Worm (Caenorhabditis elegans): Measurements from ENCODE around the gene C25F6.8.
A peak's percentile ranks its signal among the peaks of the same experiment; 100 is the strongest.

The C25F6.8 gene

ce11 chrX:5476357-5476756 lies 28.3 kb downstream of the C25F6.8 start:
- TF ChIP-seq lsy-2 (tag; optimal IDR thresholded peaks at IDR 0.05), result no peak
- no peak for TF ChIP-seq cnd-1 (tag; optimal IDR thresholded peaks at IDR 0.05)
- no peak for TF ChIP-seq elt-1 (tag; optimal IDR thresholded peaks at IDR 0.05; ENCODE audit: borderline replicate concordance, insufficient read depth)
- TF ChIP-seq nhr-237 (tag; optimal IDR thresholded peaks at IDR 0.05), result no peak
- TF ChIP-seq ceh-39 (tag; optimal IDR thresholded peaks at IDR 0.05), result no peak
- no peak for TF ChIP-seq hlh-1 (tag; optimal IDR thresholded peaks at IDR 0.05)
- TF ChIP-seq mls-2 (tag; optimal IDR thresholded peaks at IDR 0.05), result no peak
- TF ChIP-seq nhr-12 (tag; optimal IDR thresholded peaks at IDR 0.05), result no peak
- TF ChIP-seq tbx-8 (GFP tag; optimal IDR thresholded peaks at IDR 0.05), result no peak
- no peak for TF ChIP-seq ceh-43 (GFP tag; optimal IDR thresholded peaks at IDR 0.05)
- TF ChIP-seq unc-39 (tag; optimal IDR thresholded peaks at IDR 0.05), result no peak
- TF ChIP-seq mab-5 (tag; optimal IDR thresholded peaks at IDR 0.05), result no peak

- TF ChIP-seq nhr-2 (tag; optimal IDR thresholded peaks at IDR 0.05), result no peak
These were observed 29.6 kb downstream of the C25F6.8 start for ce11 chrX:5477597-5477996.

- TF ChIP-seq drap-1 (GFP tag; optimal IDR thresholded peaks at IDR 0.05), result no peak
- no peak for TF ChIP-seq flh-1 (GFP tag; optimal IDR thresholded peaks at IDR 0.05)
- no peak for TF ChIP-seq zip-8 (tag; optimal IDR thresholded peaks at IDR 0.05)
- TF ChIP-seq bed-3 (GFP tag; optimal IDR thresholded peaks at IDR 0.05), result no peak
- no peak for TF ChIP-seq lin-32 (GFP tag; optimal IDR thresholded peaks at IDR 0.05)
- TF ChIP-seq M03D4.4 (tag; optimal IDR thresholded peaks at IDR 0.05), result no peak
- no peak for TF ChIP-seq ham-2 (GFP tag; optimal IDR thresholded peaks at IDR 0.05)
- no peak for TF ChIP-seq tbx-8 (GFP tag; optimal IDR thresholded peaks at IDR 0.05)
- TF ChIP-seq elt-1 (tag; optimal IDR thresholded peaks at IDR 0.05; ENCODE audit: borderline replicate concordance, insufficient read depth), result peak; percentile 39
These were observed 30.8 kb downstream of the C25F6.8 start for ce11 chrX:5478875-5479274.

ce11 chrX:5479300-5479811 lies 31.3 kb downstream of the C25F6.8 start, which contains the start of gene dlg-1:
Gene dlg-1 (plus strand): TSS chrX:5479700.
- peak; percentile 9 for TF ChIP-seq pha-4 (tag; optimal IDR thresholded peaks at IDR 0.05)
- TF ChIP-seq ceh-39 (tag; optimal IDR thresholded peaks at IDR 0.05), result no peak

ce11 chrX:5479876-5480580 lies 32.0 kb downstream of the C25F6.8 start:
- no peak for TF ChIP-seq sem-2 (GFP tag; optimal IDR thresholded peaks at IDR 0.05)
- no peak for TF ChIP-seq bed-3 (GFP tag; optimal IDR thresholded peaks at IDR 0.05)
- TF ChIP-seq hlh-1 (tag; optimal IDR thresholded peaks at IDR 0.05), result no peak
- peak; percentile 7 for TF ChIP-seq nhr-237 (tag; optimal IDR thresholded peaks at IDR 0.05)
- no peak for TF ChIP-seq ceh-43 (GFP tag; optimal IDR thresholded peaks at IDR 0.05)
- no peak for TF ChIP-seq ceh-83 (GFP tag; optimal IDR thresholded peaks at IDR 0.05)
- TF ChIP-seq lin-13 (tag; optimal IDR thresholded peaks at IDR 0.05), result no peak
- no peak for TF ChIP-seq unc-120 (tag; optimal IDR thresholded peaks at IDR 0.05; ENCODE audit: poor library complexity, severe bottlenecking)
- TF ChIP-seq ceh-39 (tag; optimal IDR thresholded peaks at IDR 0.05), result no peak
- TF ChIP-seq zip-8 (tag; optimal IDR thresholded peaks at IDR 0.05), result no peak
- no peak for TF ChIP-seq flh-1 (GFP tag; optimal IDR thresholded peaks at IDR 0.05)
- TF ChIP-seq cnd-1 (tag; optimal IDR thresholded peaks at IDR 0.05), result no peak
- TF ChIP-seq tbx-8 (GFP tag; optimal IDR thresholded peaks at IDR 0.05), result no peak
- TF ChIP-seq sptf-1 (tag; optimal IDR thresholded peaks at IDR 0.05), result no peak
- peak; percentile 1 for TF ChIP-seq ham-2 (GFP tag; optimal IDR thresholded peaks at IDR 0.05)
- TF ChIP-seq mab-5 (tag; optimal IDR thresholded peaks at IDR 0.05), result no peak
- TF ChIP-seq elt-1 (tag; optimal IDR thresholded peaks at IDR 0.05; ENCODE audit: borderline replicate concordance, insufficient read depth), result no peak
- peak; percentile 29 for TF ChIP-seq pha-4 (tag; optimal IDR thresholded peaks at IDR 0.05)
- no peak for TF ChIP-seq M03D4.4 (tag; optimal IDR thresholded peaks at IDR 0.05)
- TF ChIP-seq mep-1 (tag; optimal IDR thresholded peaks at IDR 0.05), result peak; percentile 11
- TF ChIP-seq nhr-2 (tag; optimal IDR thresholded peaks at IDR 0.05), result peak; percentile 7
- no peak for TF ChIP-seq drap-1 (GFP tag; optimal IDR thresholded peaks at IDR 0.05)
- TF ChIP-seq nhr-76 (tag; optimal IDR thresholded peaks at IDR 0.05), result no peak
- TF ChIP-seq nhr-28 (tag; optimal IDR thresholded peaks at IDR 0.05), result no peak
- TF ChIP-seq nhr-12 (tag; optimal IDR thresholded peaks at IDR 0.05), result no peak
- TF ChIP-seq blmp-1 (tag; optimal IDR thresholded peaks at IDR 0.05), result peak; percentile 72
- no peak for TF ChIP-seq lsy-2 (tag; optimal IDR thresholded peaks at IDR 0.05)
- TF ChIP-seq mls-2 (tag; optimal IDR thresholded peaks at IDR 0.05), result peak; percentile 33
- TF ChIP-seq snpc-4 (tag; optimal IDR thresholded peaks at IDR 0.05), result no peak
- TF ChIP-seq ztf-11 (tag; optimal IDR thresholded peaks at IDR 0.05), result peak; percentile 3
- no peak for TF ChIP-seq elt-3 (tag; optimal IDR thresholded peaks at IDR 0.05)
